Fruit fly (Drosophila melanogaster) whole organism, embryonic: ENCODE results near the gene inaF-B.

Experiments
- Ada2b ChIP-seq: fragments of 200-800 bp; sonication (Bioruptor generic); IDR thresholded peaks from 2 replicates; pipeline ENCODE4 v1.3.6; 2022; ENCODE audit warnings: missing biosample characterization, missing genetic modification characterization
- Bgb ChIP-seq: fragments of 200-800 bp; sonication (Bioruptor generic); IDR thresholded peaks from 2 replicates; pipeline ENCODE4 v1.3.6; 2022; ENCODE audit warnings: missing biosample characterization, missing genetic modification characterization; ENCODE audit not compliant: partially characterized antibody
- CG10267 ChIP-seq: fragments of 200-800 bp; sonication (Bioruptor generic); optimal IDR thresholded peaks from 2 replicates; lab custom pipeline; 2018; ENCODE audit warnings: missing biosample characterization, mild to moderate bottlenecking, missing genetic modification characterization, moderate library complexity
- CG10959 ChIP-seq: fragments of 200-800 bp; sonication (Bioruptor generic); IDR thresholded peaks from 2 replicates; pipeline ENCODE4 v1.3.6; 2022; ENCODE audit warnings: missing biosample characterization, missing genetic modification characterization
- CG11398 ChIP-seq: fragments of 200-800 bp; sonication (Bioruptor generic); optimal IDR thresholded peaks from 2 replicates; lab custom pipeline; 2016; ENCODE audit warnings: missing biosample characterization, missing genetic modification characterization
- CG11723 ChIP-seq: fragments of 200-800 bp; sonication (Bioruptor generic); optimal IDR thresholded peaks from 2 replicates; lab custom pipeline; 2017; ENCODE audit warnings: missing biosample characterization, mild to moderate bottlenecking, missing genetic modification characterization
- CG12299 ChIP-seq: fragments of 200-800 bp; sonication (Bioruptor generic); optimal IDR thresholded peaks from 2 replicates; lab custom pipeline; 2018; ENCODE audit warnings: missing biosample characterization, mild to moderate bottlenecking, missing genetic modification characterization
- CG1233 ChIP-seq: fragments of 200-800 bp; sonication (Bioruptor generic); optimal IDR thresholded peaks from 4 replicates; lab custom pipeline; 2018; ENCODE audit warnings: missing biosample characterization, mild to moderate bottlenecking, missing genetic modification characterization
- CG14050 ChIP-seq: fragments of 200-800 bp; sonication (Bioruptor generic); IDR thresholded peaks from 3 replicates; pipeline ENCODE4 v1.3.6; 2022; ENCODE audit warnings: missing biosample characterization, missing genetic modification characterization
- CG15073 ChIP-seq: fragments of 200-800 bp; sonication (Bioruptor generic); optimal IDR thresholded peaks from 2 replicates; lab custom pipeline; 2016; ENCODE audit warnings: missing biosample characterization, missing genetic modification characterization
- CG17328 ChIP-seq: fragments of 200-800 bp; sonication (Bioruptor generic); IDR thresholded peaks from 2 replicates; pipeline ENCODE4 v1.3.6; 2022; ENCODE audit warnings: missing biosample characterization, missing genetic modification characterization
- CG17568 ChIP-seq: fragments of 200-800 bp; sonication (Bioruptor generic); optimal IDR thresholded peaks from 2 replicates; lab custom pipeline; 2018; ENCODE audit warnings: missing biosample characterization, mild to moderate bottlenecking, missing genetic modification characterization, moderate library complexity
- CG17612 ChIP-seq: fragments of 200-800 bp; sonication (Bioruptor generic); IDR thresholded peaks from 2 replicates; pipeline ENCODE4 v1.3.6; 2022; ENCODE audit warnings: missing biosample characterization, missing genetic modification characterization
- CG18599 ChIP-seq: fragments of 200-800 bp; sonication (Bioruptor generic); optimal IDR thresholded peaks from 3 replicates; lab custom pipeline; 2017; ENCODE audit warnings: missing biosample characterization, missing genetic modification characterization, mild to moderate bottlenecking, moderate library complexity, missing genetic modification reagents
- CG2202 ChIP-seq: fragments of 200-800 bp; sonication (Bioruptor generic); optimal IDR thresholded peaks from 2 replicates; lab custom pipeline; 2018; ENCODE audit warnings: missing biosample characterization, mild to moderate bottlenecking, missing genetic modification characterization
- CG30431 ChIP-seq: fragments of 200-800 bp; sonication (Bioruptor generic); optimal IDR thresholded peaks from 2 replicates; lab custom pipeline; 2017; ENCODE audit warnings: missing biosample characterization, missing genetic modification characterization
- CG4854 ChIP-seq: fragments of 200-800 bp; sonication (Bioruptor generic); optimal IDR thresholded peaks from 2 replicates; lab custom pipeline; 2016; ENCODE audit warnings: missing biosample characterization, missing genetic modification characterization, inconsistent platforms
- CG7357 ChIP-seq: fragments of 200-800 bp; sonication (Bioruptor generic); IDR thresholded peaks from 3 replicates; pipeline ENCODE4 v1.3.6; 2022; ENCODE audit warnings: missing biosample characterization, missing genetic modification characterization
- Dek ChIP-seq: fragments of 200-800 bp; sonication (Bioruptor generic); optimal IDR thresholded peaks from 3 replicates; lab custom pipeline; 2019; ENCODE audit warnings: missing biosample characterization, mild to moderate bottlenecking, missing genetic modification characterization, moderate library complexity
- E2f2 ChIP-seq: fragments of 200-800 bp; sonication (Bioruptor generic); IDR thresholded peaks from 2 replicates; pipeline ENCODE4 v1.3.6; 2022; ENCODE audit warnings: missing biosample characterization, missing genetic modification characterization
- GATAe ChIP-seq: fragments of 200-800 bp; sonication (Bioruptor generic); conservative IDR thresholded peaks from 2 replicates; pipeline ENCODE4 v1.3.6; 2022; ENCODE audit warnings: missing biosample characterization, missing genetic modification characterization
- H15 ChIP-seq: fragments of 200-800 bp; sonication (Bioruptor generic); IDR thresholded peaks from 3 replicates; pipeline ENCODE4 v1.3.6; 2022; ENCODE audit warnings: missing biosample characterization, missing genetic modification characterization
- Mrtf ChIP-seq: fragments of 200-800 bp; sonication (Bioruptor generic); IDR thresholded peaks from 3 replicates; pipeline ENCODE4 v1.3.6; 2022; ENCODE audit warnings: missing biosample characterization, missing genetic modification characterization
- NFAT ChIP-seq: fragments of 200-800 bp; sonication (Bioruptor generic); IDR thresholded peaks from 2 replicates; pipeline ENCODE4 v1.3.6; 2022; ENCODE audit warnings: missing biosample characterization, missing genetic modification characterization
- Rx ChIP-seq: fragments of 200-800 bp; sonication (Bioruptor generic); IDR thresholded peaks from 2 replicates; pipeline ENCODE4 v1.3.6; 2022; ENCODE audit warnings: missing biosample characterization, missing genetic modification characterization
- Six4 ChIP-seq: fragments of 200-800 bp; sonication (Bioruptor generic); optimal IDR thresholded peaks from 2 replicates; lab custom pipeline; 2016; ENCODE audit warnings: missing biosample characterization, missing genetic modification characterization
- Xbp1 ChIP-seq: fragments of 200-800 bp; sonication (Bioruptor generic); optimal IDR thresholded peaks from 3 replicates; lab custom pipeline; 2016; ENCODE audit warnings: missing biosample characterization, mild to moderate bottlenecking, missing genetic modification characterization
- abd-A ChIP-seq: fragments of 200-800 bp; sonication (Bioruptor generic); optimal IDR thresholded peaks from 3 replicates; lab custom pipeline; 2019; ENCODE audit warnings: missing biosample characterization, mild to moderate bottlenecking, missing genetic modification characterization, moderate library complexity
- cg ChIP-seq: fragments of 200-800 bp; sonication (Bioruptor generic); optimal IDR thresholded peaks from 3 replicates; lab custom pipeline; 2019; ENCODE audit warnings: missing biosample characterization, mild to moderate bottlenecking, missing genetic modification characterization, moderate library complexity
- chinmo ChIP-seq: fragments of 200-800 bp; sonication (Bioruptor generic); IDR thresholded peaks from 4 replicates; pipeline ENCODE4 v1.3.6; 2022; ENCODE audit warnings: missing biosample characterization, missing genetic modification characterization; ENCODE audit not compliant: partially characterized antibody
- eve ChIP-seq, 2 experiments: fragments of >200 bp; optimal IDR thresholded peaks; 2 replicates each; lab custom pipeline; 2017; ENCODE audit warnings: missing biosample characterization in 2 of 2, missing genetic modification characterization in 2 of 2
- exex ChIP-seq: fragments of 200-800 bp; sonication (Bioruptor generic); optimal IDR thresholded peaks from 4 replicates; lab custom pipeline; 2018; ENCODE audit warnings: missing biosample characterization, mild to moderate bottlenecking, missing genetic modification characterization, moderate library complexity
- eyg ChIP-seq: fragments of 200-800 bp; sonication (Bioruptor generic); optimal IDR thresholded peaks from 3 replicates; lab custom pipeline; 2016; ENCODE audit warnings: missing biosample characterization, missing genetic modification characterization
- fru ChIP-seq: fragments of >200 bp; optimal IDR thresholded peaks from 2 replicates; lab custom pipeline; 2017
- grau ChIP-seq: fragments of 200-800 bp; optimal IDR thresholded peaks from 3 replicates; lab custom pipeline; 2019; ENCODE audit warnings: missing biosample characterization, mild to moderate bottlenecking, missing genetic modification characterization, moderate library complexity
- gt ChIP-seq: fragments of 200-800 bp; sonication (Bioruptor generic); IDR thresholded peaks from 2 replicates; pipeline ENCODE4 v1.3.6; 2022; ENCODE audit warnings: missing biosample characterization, missing genetic modification characterization
- knrl ChIP-seq: fragments of 200-800 bp; sonication (Bioruptor generic); IDR thresholded peaks from 3 replicates; pipeline ENCODE4 v1.3.6; 2022; ENCODE audit warnings: missing biosample characterization, missing genetic modification characterization; ENCODE audit not compliant: partially characterized antibody
- lola ChIP-seq, 3 experiments: fragments of >200 bp in 2 of 3; fragments of 200-800 bp in 1 of 3; sonication (Bioruptor generic) in 1 of 3; optimal IDR thresholded peaks; 2 replicates each; lab custom pipeline; 2017 to 2019; ENCODE audit warnings: missing biosample characterization in 3 of 3, missing genetic modification characterization in 3 of 3, mild to moderate bottlenecking in 1 of 3, moderate library complexity in 1 of 3
- lov ChIP-seq, 2 experiments: fragments of 200-800 bp in 1 of 2; fragments of >200 bp in 1 of 2; sonication (Bioruptor generic) in 1 of 2; IDR thresholded peaks in 1 of 2; optimal IDR thresholded peaks in 1 of 2; 2 replicates in 1 of 2; 3 replicates in 1 of 2; pipeline versions ENCODE4 v1.3.6 to Lab custom; 2017 to 2022; ENCODE audit warnings: missing biosample characterization in 1 of 2, missing genetic modification characterization in 1 of 2
- oc ChIP-seq: fragments of 200-800 bp; sonication (Bioruptor generic); optimal IDR thresholded peaks from 2 replicates; lab custom pipeline; 2018; ENCODE audit warnings: missing biosample characterization, mild to moderate bottlenecking, missing genetic modification characterization, moderate library complexity
- otp ChIP-seq: fragments of 200-800 bp; sonication (Bioruptor generic); IDR thresholded peaks from 3 replicates; pipeline ENCODE4, ENCODE4 v1.3.6; 2022; ENCODE audit warnings: missing biosample characterization, missing genetic modification characterization
- peb ChIP-seq: fragments of 200-800 bp; sonication (Bioruptor generic); IDR thresholded peaks from 2 replicates; pipeline ENCODE4 v1.3.6; 2022; ENCODE audit warnings: missing biosample characterization, missing genetic modification characterization
- pnt ChIP-seq: fragments of 200-800 bp; sonication (Bioruptor generic); optimal IDR thresholded peaks from 3 replicates; lab custom pipeline; 2016; ENCODE audit warnings: missing biosample characterization, missing genetic modification characterization
- run ChIP-seq: fragments of 200-800 bp; sonication (Bioruptor generic); optimal IDR thresholded peaks from 3 replicates; lab custom pipeline; 2018; ENCODE audit warnings: missing biosample characterization, mild to moderate bottlenecking, missing genetic modification characterization
- sens ChIP-seq: fragments of 200-800 bp; sonication (Bioruptor generic); peaks from one replicate; lab custom pipeline; 2016; ENCODE audit warnings: missing biosample characterization, missing genetic modification characterization
- sens-2 ChIP-seq: fragments of 200-800 bp; sonication (Bioruptor generic); IDR thresholded peaks from 2 replicates; pipeline ENCODE4 v1.3.6; 2022; ENCODE audit warnings: missing biosample characterization, missing genetic modification characterization
- tna ChIP-seq: fragments of 200-800 bp; sonication (Bioruptor generic); IDR thresholded peaks from 2 replicates; pipeline ENCODE4 v1.3.6; 2022; ENCODE audit warnings: missing biosample characterization, missing genetic modification characterization; ENCODE audit not compliant: partially characterized antibody
- toy ChIP-seq: fragments of 200-800 bp; sonication (Bioruptor generic); IDR thresholded peaks from 2 replicates; pipeline ENCODE4 v1.3.6; 2022; ENCODE audit warnings: missing biosample characterization, missing genetic modification characterization
- unpg ChIP-seq: fragments of 200-800 bp; sonication (Bioruptor generic); optimal IDR thresholded peaks from 3 replicates; lab custom pipeline; 2018; ENCODE audit warnings: missing biosample characterization, mild to moderate bottlenecking, missing genetic modification characterization, moderate library complexity
- yki ChIP-seq: fragments of >200 bp; optimal IDR thresholded peaks from 3 replicates; lab custom pipeline; 2018
- zf30C ChIP-seq: fragments of 200-800 bp; sonication (Bioruptor generic); optimal IDR thresholded peaks from 3 replicates; lab custom pipeline; 2018; ENCODE audit warnings: missing biosample characterization, mild to moderate bottlenecking, missing genetic modification characterization

inaF-B gene

dm6 chrX:11716731-11717326, 15.7 kb downstream of the inaF-B start, which contains the start of gene prtp (continued):
- no peak for TF ChIP-seq lola (GFP tag; optimal IDR thresholded peaks at IDR 0.05; lab: Kevin White, UChicago)
- TF ChIP-seq tna (GFP tag; lab: Robert Waterston, UW), result no peak
- TF ChIP-seq yki (lab: Kevin White, UChicago), result no peak
- no peak for TF ChIP-seq abd-A
- peak; percentile 11 for TF ChIP-seq Xbp1 (GFP tag; lab: Kevin White, UChicago)
- TF ChIP-seq sens (GFP tag; lab: Kevin White, UChicago), result no peak
- no peak for TF ChIP-seq zf30C (GFP tag; lab: Kevin White, UChicago)
- no peak for TF ChIP-seq CG7357 (GFP tag; lab: Robert Waterston, UW)
- no peak for TF ChIP-seq Mrtf (GFP tag; lab: Robert Waterston, UW)
- TF ChIP-seq knrl (GFP tag; lab: Robert Waterston, UW), result peak; percentile 58; the same call in 2 of the 3 replicates
- no peak for TF ChIP-seq Dek (tag; lab: Kevin White, UChicago)
- TF ChIP-seq CG2202 (tag; lab: Kevin White, UChicago), result no peak
- no peak for TF ChIP-seq Rx (GFP tag; lab: Robert Waterston, UW)
- TF ChIP-seq CG18599, result no peak
- no peak for TF ChIP-seq GATAe (GFP tag; lab: Robert Waterston, UW)
- TF ChIP-seq chinmo (GFP tag; lab: Robert Waterston, UW), result no peak
- no peak for TF ChIP-seq exex (tag; lab: Kevin White, UChicago)
- TF ChIP-seq CG10959 (GFP tag; lab: Robert Waterston, UW), result peak; percentile 12; the same call in 1 of the 2 replicates
- TF ChIP-seq Bgb, result no peak
- peak; percentile 26 for TF ChIP-seq CG12299 (tag; lab: Kevin White, UChicago)
- TF ChIP-seq toy (GFP tag; lab: Robert Waterston, UW), result no peak
- TF ChIP-seq pnt, result no peak
- no peak for TF ChIP-seq CG11723 (GFP tag; lab: Kevin White, UChicago)
- TF ChIP-seq CG1233 (GFP tag; lab: Kevin White, UChicago), result no peak
- no peak for TF ChIP-seq otp (GFP tag; lab: Robert Waterston, UW)
- peak; percentile 57 for TF ChIP-seq E2f2
- TF ChIP-seq CG17612, result no peak
- no peak for TF ChIP-seq gt (GFP tag; lab: Robert Waterston, UW)
- no peak for TF ChIP-seq Ada2b (GFP tag; lab: Robert Waterston, UW)
- peak; percentile 29; the same call in 1 of the 2 replicates for TF ChIP-seq CG17328 (GFP tag; lab: Robert Waterston, UW)
- no peak for TF ChIP-seq CG30431 (GFP tag; lab: Kevin White, UChicago)
- no peak for TF ChIP-seq sens-2 (GFP tag; lab: Robert Waterston, UW)
- TF ChIP-seq run (tag; lab: Kevin White, UChicago), result no peak
- peak; percentile 92 for TF ChIP-seq cg
- TF ChIP-seq NFAT, result no peak
- peak; percentile 16 for TF ChIP-seq unpg
- no peak for TF ChIP-seq peb (GFP tag; lab: Robert Waterston, UW)
- peak; percentile 50 for TF ChIP-seq CG10267 (tag; lab: Kevin White, UChicago)
- no peak for TF ChIP-seq fru (lab: Kevin White, UChicago)
- no peak for TF ChIP-seq H15 (GFP tag; lab: Robert Waterston, UW)
- TF ChIP-seq grau, result no peak
- TF ChIP-seq eyg (GFP tag; lab: Kevin White, UChicago), result no peak
- peak; percentile 10 for TF ChIP-seq Six4 (GFP tag; lab: Kevin White, UChicago)
- TF ChIP-seq CG14050 (GFP tag; lab: Robert Waterston, UW), result no peak
- no peak for TF ChIP-seq CG4854 (GFP tag; lab: Kevin White, UChicago)
- no peak for TF ChIP-seq lov (optimal IDR thresholded peaks at IDR 0.05; lab: Kevin White, UChicago)
- TF ChIP-seq lov (GFP tag; IDR thresholded peaks at IDR 0.05; lab: Robert Waterston, UW), result no peak
- no peak for TF ChIP-seq CG15073 (GFP tag; lab: Kevin White, UChicago)
- no peak for TF ChIP-seq CG11398 (GFP tag; lab: Kevin White, UChicago)
- TF ChIP-seq oc (tag; lab: Kevin White, UChicago), result no peak
- TF ChIP-seq eve (GFP tag; optimal IDR thresholded peaks at IDR 0.05; lab: Kevin White, UChicago), result no peak
- TF ChIP-seq CG17568 (GFP tag; lab: Kevin White, UChicago), result no peak
